Fruit fly (Drosophila melanogaster) whole organism, embryonic: Measurements from ENCODE around the gene CG3408.

Experiments
- Adf1 ChIP-seq: fragments of 200-800 bp; sonication (Bioruptor generic); IDR thresholded peaks from 2 replicates; pipeline ENCODE4 v1.3.6; 2022; ENCODE audit warnings: missing biosample characterization, missing genetic modification characterization
- BEAF-32 ChIP-seq: fragments of 200-800 bp; sonication (Bioruptor generic); optimal IDR thresholded peaks from 3 replicates; lab custom pipeline; 2017; ENCODE audit warnings: missing biosample characterization, missing genetic modification characterization, mild to moderate bottlenecking, moderate library complexity, missing genetic modification reagents
- Blimp-1 ChIP-seq: fragments of 200-800 bp; sonication (Bioruptor generic); optimal IDR thresholded peaks from 3 replicates; lab custom pipeline; 2018; ENCODE audit warnings: missing biosample characterization, missing genetic modification characterization, mild to moderate bottlenecking, moderate library complexity, missing genetic modification reagents
- BtbVII ChIP-seq: fragments of 200-800 bp; sonication (Bioruptor generic); optimal IDR thresholded peaks from 3 replicates; lab custom pipeline; 2017; ENCODE audit warnings: missing biosample characterization, mild to moderate bottlenecking, missing genetic modification characterization
- CG10209 ChIP-seq: fragments of 200-800 bp; sonication (Bioruptor generic); optimal IDR thresholded peaks from 3 replicates; lab custom pipeline; 2017; ENCODE audit warnings: missing biosample characterization, mild to moderate bottlenecking, missing genetic modification characterization, missing genetic modification reagents
- CG11560 ChIP-seq: fragments of 200-800 bp; sonication (Bioruptor generic); IDR thresholded peaks from 3 replicates; pipeline ENCODE4 v1.3.6; 2022; ENCODE audit warnings: missing biosample characterization, missing genetic modification characterization
- CG1233 ChIP-seq: fragments of 200-800 bp; sonication (Bioruptor generic); optimal IDR thresholded peaks from 4 replicates; lab custom pipeline; 2018; ENCODE audit warnings: missing biosample characterization, mild to moderate bottlenecking, missing genetic modification characterization
- CG12744 ChIP-seq: fragments of 200-800 bp; sonication (Bioruptor generic); optimal IDR thresholded peaks from 2 replicates; lab custom pipeline; 2016; ENCODE audit warnings: missing biosample characterization, missing genetic modification characterization
- CG12769 ChIP-seq: fragments of 200-800 bp; sonication (Bioruptor generic); optimal IDR thresholded peaks from 2 replicates; lab custom pipeline; 2019; ENCODE audit warnings: missing biosample characterization, mild to moderate bottlenecking, missing genetic modification characterization, moderate library complexity
- CG13123 ChIP-seq: fragments of 200-800 bp; sonication (Bioruptor generic); optimal IDR thresholded peaks from 2 replicates; lab custom pipeline; 2016; ENCODE audit warnings: missing biosample characterization, missing genetic modification characterization
- CG14014 ChIP-seq: fragments of 200-800 bp; sonication (Bioruptor generic); IDR thresholded peaks from 2 replicates; pipeline ENCODE4 v1.3.6; 2022; ENCODE audit warnings: missing biosample characterization, missing genetic modification characterization
- CG14860 ChIP-seq: fragments of 200-800 bp; sonication (Bioruptor generic); IDR thresholded peaks from 3 replicates; pipeline ENCODE4 v1.3.6; 2022; ENCODE audit warnings: missing biosample characterization, missing genetic modification characterization; ENCODE audit not compliant: partially characterized antibody
- CG15011 ChIP-seq: fragments of 200-800 bp; sonication (Bioruptor generic); optimal IDR thresholded peaks from 3 replicates; lab custom pipeline; 2018; ENCODE audit warnings: missing biosample characterization, mild to moderate bottlenecking, missing genetic modification characterization
- CG17912 ChIP-seq: fragments of 200-800 bp; sonication (Bioruptor generic); optimal IDR thresholded peaks from 2 replicates; lab custom pipeline; 2018; ENCODE audit warnings: missing biosample characterization, mild to moderate bottlenecking, missing genetic modification characterization
- CG3726 ChIP-seq: fragments of 200-800 bp; sonication (Bioruptor generic); IDR thresholded peaks from 3 replicates; pipeline ENCODE4, ENCODE4 v1.3.6; 2022; ENCODE audit warnings: missing biosample characterization, missing genetic modification characterization
- CG4328 ChIP-seq: fragments of 200-800 bp; sonication (Bioruptor generic); optimal IDR thresholded peaks from 3 replicates; lab custom pipeline; 2017; ENCODE audit warnings: missing biosample characterization, missing genetic modification reagents, missing genetic modification characterization
- CG4820 ChIP-seq: fragments of 200-800 bp; sonication (Bioruptor generic); optimal IDR thresholded peaks from 3 replicates; lab custom pipeline; 2016; ENCODE audit warnings: missing biosample characterization, missing genetic modification characterization
- CG7357 ChIP-seq: fragments of 200-800 bp; sonication (Bioruptor generic); IDR thresholded peaks from 3 replicates; pipeline ENCODE4 v1.3.6; 2022; ENCODE audit warnings: missing biosample characterization, missing genetic modification characterization
- CG8281 ChIP-seq: fragments of 200-800 bp; sonication (Bioruptor generic); optimal IDR thresholded peaks from 2 replicates; lab custom pipeline; 2018; ENCODE audit warnings: missing biosample characterization, mild to moderate bottlenecking, missing genetic modification characterization, moderate library complexity
- CG8765 ChIP-seq: fragments of 200-800 bp; sonication (Bioruptor generic); IDR thresholded peaks from 2 replicates; pipeline ENCODE4 v1.3.6; 2022; ENCODE audit warnings: missing biosample characterization, missing genetic modification characterization
- CG9797 ChIP-seq: fragments of 200-800 bp; sonication (Bioruptor generic); optimal IDR thresholded peaks from 3 replicates; lab custom pipeline; 2018; ENCODE audit warnings: missing biosample characterization, mild to moderate bottlenecking, missing genetic modification characterization
- Dll ChIP-seq: fragments of 200-800 bp; sonication (Bioruptor generic); IDR thresholded peaks from 4 replicates; pipeline ENCODE4 v1.3.6; 2022; ENCODE audit warnings: missing biosample characterization, missing genetic modification characterization; ENCODE audit not compliant: partially characterized antibody
- H15 ChIP-seq: fragments of 200-800 bp; sonication (Bioruptor generic); IDR thresholded peaks from 3 replicates; pipeline ENCODE4 v1.3.6; 2022; ENCODE audit warnings: missing biosample characterization, missing genetic modification characterization
- Hey ChIP-seq: fragments of 200-800 bp; sonication (Bioruptor generic); optimal IDR thresholded peaks from 3 replicates; lab custom pipeline; 2018; ENCODE audit warnings: missing biosample characterization, mild to moderate bottlenecking, missing genetic modification characterization
- Med ChIP-seq: fragments of 200-800 bp; sonication (Bioruptor generic); peaks from one replicate; lab custom pipeline; 2016; ENCODE audit warnings: missing biosample characterization, missing genetic modification characterization, mild to moderate bottlenecking, inconsistent platforms, moderate library complexity
- NK7.1 ChIP-seq: fragments of 200-800 bp; sonication (Bioruptor generic); optimal IDR thresholded peaks from 3 replicates; lab custom pipeline; 2016; ENCODE audit warnings: missing biosample characterization, missing genetic modification characterization
- Nf-YB ChIP-seq: fragments of 200-800 bp; sonication (Bioruptor generic); optimal IDR thresholded peaks from 3 replicates; lab custom pipeline; 2019; ENCODE audit warnings: missing biosample characterization, mild to moderate bottlenecking, missing genetic modification characterization, moderate library complexity
- Sox102F ChIP-seq: fragments of 200-800 bp; sonication (Bioruptor generic); optimal IDR thresholded peaks from 2 replicates; lab custom pipeline; 2018; ENCODE audit warnings: missing biosample characterization, mild to moderate bottlenecking, missing genetic modification characterization, moderate library complexity
- abd-A ChIP-seq: fragments of 200-800 bp; sonication (Bioruptor generic); optimal IDR thresholded peaks from 3 replicates; lab custom pipeline; 2019; ENCODE audit warnings: missing biosample characterization, mild to moderate bottlenecking, missing genetic modification characterization, moderate library complexity
- ara ChIP-seq: fragments of 200-800 bp; sonication (Bioruptor generic); IDR thresholded peaks from 2 replicates; pipeline ENCODE4 v1.3.6; 2022; ENCODE audit warnings: missing biosample characterization, missing genetic modification characterization
- cato ChIP-seq: fragments of 200-800 bp; sonication (Bioruptor generic); optimal IDR thresholded peaks from 2 replicates; lab custom pipeline; 2016; ENCODE audit warnings: missing biosample characterization, missing genetic modification characterization, borderline replicate concordance
- crp ChIP-seq, 2 experiments: fragments of 200-800 bp; sonication (Bioruptor generic); optimal IDR thresholded peaks; 2 replicates in 1 of 2; 3 replicates in 1 of 2; lab custom pipeline; 2017; ENCODE audit warnings: missing biosample characterization in 2 of 2, missing genetic modification characterization in 2 of 2, mild to moderate bottlenecking in 1 of 2, moderate library complexity in 1 of 2
- cwo ChIP-seq: fragments of 200-800 bp; sonication (Bioruptor generic); optimal IDR thresholded peaks from 3 replicates; lab custom pipeline; 2017; ENCODE audit warnings: missing biosample characterization, missing genetic modification characterization, mild to moderate bottlenecking, moderate library complexity, missing genetic modification reagents
- dmrt99B ChIP-seq: fragments of 200-800 bp; sonication (Bioruptor generic); optimal IDR thresholded peaks from 2 replicates; lab custom pipeline; 2018; ENCODE audit warnings: missing biosample characterization, mild to moderate bottlenecking, missing genetic modification characterization, moderate library complexity
- eve ChIP-seq, 2 experiments: fragments of >200 bp; optimal IDR thresholded peaks; 2 replicates each; lab custom pipeline; 2017; ENCODE audit warnings: missing biosample characterization in 2 of 2, missing genetic modification characterization in 2 of 2
- eyg ChIP-seq: fragments of 200-800 bp; sonication (Bioruptor generic); optimal IDR thresholded peaks from 3 replicates; lab custom pipeline; 2016; ENCODE audit warnings: missing biosample characterization, missing genetic modification characterization
- gem ChIP-seq: fragments of 200-800 bp; sonication (Bioruptor generic); optimal IDR thresholded peaks from 2 replicates; lab custom pipeline; 2019; ENCODE audit warnings: missing biosample characterization, mild to moderate bottlenecking, missing genetic modification characterization, moderate library complexity
- gsb-n ChIP-seq: fragments of 200-800 bp; sonication (Bioruptor generic); optimal IDR thresholded peaks from 3 replicates; lab custom pipeline; 2018; ENCODE audit warnings: missing biosample characterization, mild to moderate bottlenecking, missing genetic modification characterization
- her ChIP-seq: fragments of 200-800 bp; sonication (Bioruptor generic); optimal IDR thresholded peaks from 2 replicates; lab custom pipeline; 2016; ENCODE audit warnings: missing biosample characterization, missing genetic modification characterization
- knrl ChIP-seq: fragments of 200-800 bp; sonication (Bioruptor generic); IDR thresholded peaks from 3 replicates; pipeline ENCODE4 v1.3.6; 2022; ENCODE audit warnings: missing biosample characterization, missing genetic modification characterization; ENCODE audit not compliant: partially characterized antibody
- onecut ChIP-seq: fragments of 200-800 bp; sonication (Bioruptor generic); IDR thresholded peaks from 2 replicates; pipeline ENCODE4 v1.3.6; 2022; ENCODE audit warnings: missing biosample characterization, missing genetic modification characterization
- pan ChIP-seq, 4 experiments: fragments of >200 bp in 3 of 4; fragments of 200-800 bp in 1 of 4; sonication (Bioruptor generic) in 1 of 4; optimal IDR thresholded peaks in 3 of 4; IDR thresholded peaks in 1 of 4; 2 replicates each; pipeline versions ENCODE4 v1.3.6 to Lab custom; 2017 to 2022; ENCODE audit warnings: missing biosample characterization in 2 of 4, missing genetic modification characterization in 2 of 4, mixed read lengths in 1 of 4
- pzg ChIP-seq: fragments of 200-800 bp; sonication (Bioruptor generic); optimal IDR thresholded peaks from 3 replicates; lab custom pipeline; 2018; ENCODE audit warnings: missing biosample characterization, mild to moderate bottlenecking, missing genetic modification characterization, moderate library complexity
- sens ChIP-seq: fragments of 200-800 bp; sonication (Bioruptor generic); peaks from one replicate; lab custom pipeline; 2016; ENCODE audit warnings: missing biosample characterization, missing genetic modification characterization
- slbo ChIP-seq: fragments of 200-800 bp; sonication (Bioruptor generic); IDR thresholded peaks from 2 replicates; pipeline ENCODE4 v1.3.6; 2022; ENCODE audit warnings: missing biosample characterization, missing genetic modification characterization
- tap ChIP-seq: fragments of 200-800 bp; optimal IDR thresholded peaks from 3 replicates; lab custom pipeline; 2019; ENCODE audit warnings: missing biosample characterization, mild to moderate bottlenecking, missing genetic modification characterization, moderate library complexity
- zen ChIP-seq: fragments of 200-800 bp; sonication (Bioruptor generic); optimal IDR thresholded peaks from 3 replicates; lab custom pipeline; 2018; ENCODE audit warnings: missing biosample characterization, mild to moderate bottlenecking, missing genetic modification characterization, moderate library complexity

Gene CG3408

dm6 chr3L:9559040-9559439 lies 49.7 kb upstream of the CG3408 start (continued):
- TF ChIP-seq Sox102F (GFP tag; lab: Kevin White, UChicago), result peak; percentile 35
- peak; percentile 14 for TF ChIP-seq dmrt99B (tag; lab: Kevin White, UChicago)
- no peak for TF ChIP-seq CG17912 (GFP tag; lab: Kevin White, UChicago)
- no peak for TF ChIP-seq CG7357 (GFP tag; lab: Robert Waterston, UW)
- TF ChIP-seq, all 482 proteins: peak for 16

dm6 chr3L:9556666-9557065 lies 47.3 kb upstream of the CG3408 start:
- TF ChIP-seq Nf-YB (GFP tag; lab: Kevin White, UChicago) (no peak), knrl (GFP tag; lab: Robert Waterston, UW) (no peak), pan (optimal IDR thresholded peaks at IDR 0.05; lab: Kevin White, UChicago) (no peak), pan (GFP tag; optimal IDR thresholded peaks at IDR 0.05 in 1 of 2, IDR thresholded peaks at IDR 0.05 in 1 of 2) (no peak), gem (no peak), ara (GFP tag; lab: Robert Waterston, UW) (no peak), dmrt99B (tag; lab: Kevin White, UChicago) (no peak), zen (tag; lab: Kevin White, UChicago) (no peak), CG8281 (no peak), gsb-n (tag; lab: Kevin White, UChicago) (no peak), onecut (GFP tag; lab: Robert Waterston, UW) (no peak), CG15011 (GFP tag; lab: Kevin White, UChicago) (no peak), abd-A (tag; lab: Kevin White, UChicago) (peak; percentile 20), CG12744 (GFP tag; lab: Kevin White, UChicago) (no peak), sens (no peak), CG3726 (no peak), CG1233 (GFP tag; lab: Kevin White, UChicago) (no peak), cwo (GFP tag; lab: Kevin White, UChicago) (peak; percentile 58), CG13123 (GFP tag; lab: Kevin White, UChicago) (no peak), crp (GFP tag; optimal IDR thresholded peaks at IDR 0.05; lab: Kevin White, UChicago) (no peak), CG8765 (GFP tag; lab: Robert Waterston, UW) (no peak), CG14014 (GFP tag; lab: Robert Waterston, UW) (no peak), BEAF-32 (no peak), CG14860 (GFP tag; lab: Robert Waterston, UW) (no peak), CG4820 (GFP tag; lab: Kevin White, UChicago) (no peak), tap (tag; lab: Kevin White, UChicago) (no peak), H15 (GFP tag; lab: Robert Waterston, UW) (no peak), pzg (no peak), Hey (no peak), Med (peak; percentile 76), cato (GFP tag; lab: Kevin White, UChicago) (no peak), her (GFP tag; lab: Kevin White, UChicago) (no peak), NK7.1 (GFP tag; lab: Kevin White, UChicago) (no peak), CG11560 (tag; lab: Robert Waterston, UW) (no peak), Blimp-1 (GFP tag; lab: Kevin White, UChicago) (no peak), eve (GFP tag; optimal IDR thresholded peaks at IDR 0.05; lab: Kevin White, UChicago) (no peak), slbo (GFP tag; lab: Robert Waterston, UW) (no peak), BtbVII (GFP tag; lab: Kevin White, UChicago) (no peak), CG10209 (GFP tag; lab: Kevin White, UChicago) (no peak), Adf1 (GFP tag; lab: Robert Waterston, UW) (no peak), eyg (no peak), CG12769 (tag; lab: Kevin White, UChicago) (peak; percentile 84), CG9797 (GFP tag; lab: Kevin White, UChicago) (no peak), CG4328 (no peak), CG17912 (GFP tag; lab: Kevin White, UChicago) (no peak), Dll (GFP tag; lab: Robert Waterston, UW) (no peak)
